Fruit fly (Drosophila melanogaster) whole organism, embryonic: ENCODE results near the gene CG6726.

Experiments
- CG10543 ChIP-seq: fragments of 200-800 bp; sonication (Bioruptor generic); optimal IDR thresholded peaks from 3 replicates; lab custom pipeline; 2017; ENCODE audit warnings: missing biosample characterization, mild to moderate bottlenecking, missing genetic modification characterization, moderate library complexity
- CG11695 ChIP-seq: fragments of 200-800 bp; sonication (Bioruptor generic); IDR thresholded peaks from 3 replicates; pipeline ENCODE4 v1.3.6; 2022; ENCODE audit warnings: missing biosample characterization, missing genetic modification characterization
- Dek ChIP-seq: fragments of 200-800 bp; sonication (Bioruptor generic); optimal IDR thresholded peaks from 3 replicates; lab custom pipeline; 2019; ENCODE audit warnings: missing biosample characterization, mild to moderate bottlenecking, missing genetic modification characterization, moderate library complexity
- nerfin-1 ChIP-seq: fragments of 200-800 bp; sonication (Bioruptor generic); optimal IDR thresholded peaks from 3 replicates; lab custom pipeline; 2019; ENCODE audit warnings: missing biosample characterization, mild to moderate bottlenecking, missing genetic modification characterization, moderate library complexity

- TF ChIP-seq nerfin-1 (tag; lab: Kevin White, UChicago) = no peak
- no peak for TF ChIP-seq Dek (tag; lab: Kevin White, UChicago)
- no peak for TF ChIP-seq CG11695 (GFP tag; lab: Robert Waterston, UW)
- no peak for TF ChIP-seq CG10543 (GFP tag; lab: Kevin White, UChicago)
Measured at dm6 chr3R:23061209-23061608, 30.3 kb upstream of the CG6726 start, which contains the start of the genes sav and Ublcp1.
